Worm (Caenorhabditis elegans): ENCODE data around the gene max-1.

DNA sequence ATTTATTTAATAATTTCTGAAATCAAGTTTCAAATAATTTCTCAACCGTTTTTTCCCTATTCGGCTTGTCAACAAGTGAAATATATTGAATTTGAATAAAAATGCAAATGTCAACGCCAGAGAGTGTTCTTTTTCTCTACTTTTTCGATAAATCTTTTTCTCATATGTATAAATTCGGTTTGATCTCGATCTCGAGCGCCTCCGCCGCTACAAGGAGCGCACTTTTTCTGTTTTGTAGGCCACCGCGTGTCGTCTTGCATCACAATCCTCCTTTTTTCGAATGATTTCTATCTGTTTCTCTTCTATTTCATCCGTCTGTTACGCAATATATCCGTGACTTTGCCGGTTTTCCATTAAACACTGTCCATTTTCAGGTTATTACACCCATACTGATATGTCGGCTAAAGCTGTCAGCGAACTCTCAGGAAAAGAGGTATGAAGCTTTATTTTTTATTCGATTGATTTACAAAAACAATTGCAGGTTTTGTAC, 3.9 kb downstream of the max-1 start, which contains the start of gene acly-2:
- TF ChIP-seq hlh-13 (GFP tag; optimal IDR thresholded peaks at IDR 0.05) (no peak), pqm-1 (tag; optimal IDR thresholded peaks at IDR 0.05) (no peak), fax-1 (tag; optimal IDR thresholded peaks at IDR 0.05) (no peak), npax-4 (tag; optimal IDR thresholded peaks at IDR 0.05) (no peak), unc-42 (tag; optimal IDR thresholded peaks at IDR 0.05) (no peak)
